Fruit fly (Drosophila melanogaster) whole organism, prepupa: ENCODE measurements around the gene CG6013.
A peak's percentile ranks its signal among the peaks of the same experiment; 100 is the strongest.

Source experiments
- Blimp-1 ChIP-seq: fragments of 200-800 bp; sonication (Bioruptor generic); optimal IDR thresholded peaks from 3 replicates; lab custom pipeline; 2017; ENCODE audit warnings: missing biosample characterization, missing genetic modification characterization, mild to moderate bottlenecking, moderate library complexity, missing genetic modification reagents
- CG10631 ChIP-seq: fragments of 200-800 bp; sonication (Bioruptor generic); optimal IDR thresholded peaks from 2 replicates; lab custom pipeline; 2016; ENCODE audit warnings: missing biosample characterization, missing genetic modification characterization
- CG10669 ChIP-seq: fragments of 200-800 bp; sonication (Bioruptor generic); optimal IDR thresholded peaks from 3 replicates; lab custom pipeline; 2018; ENCODE audit warnings: missing biosample characterization, mild to moderate bottlenecking, missing genetic modification characterization, moderate library complexity
- CG11762 ChIP-seq: fragments of 200-800 bp; sonication (Bioruptor generic); optimal IDR thresholded peaks from 3 replicates; lab custom pipeline; 2016; ENCODE audit warnings: missing biosample characterization, missing genetic modification characterization; ENCODE audit not compliant: insufficient read depth
- CG15336 ChIP-seq: fragments of 200-800 bp; sonication (Bioruptor generic); IDR thresholded peaks from 2 replicates; pipeline ENCODE4 v1.3.6; 2022; ENCODE audit warnings: missing biosample characterization, missing genetic modification characterization
- CG1621 ChIP-seq: fragments of 200-800 bp; sonication (Bioruptor generic); optimal IDR thresholded peaks from 3 replicates; lab custom pipeline; 2018; ENCODE audit warnings: missing biosample characterization, mild to moderate bottlenecking, missing genetic modification characterization
- CG16779 ChIP-seq: fragments of 200-800 bp; sonication (Bioruptor generic); optimal IDR thresholded peaks from 3 replicates; lab custom pipeline; 2017; ENCODE audit warnings: missing biosample characterization, mild to moderate bottlenecking, missing genetic modification characterization
- CG3032 ChIP-seq: fragments of 200-800 bp; optimal IDR thresholded peaks from 2 replicates; lab custom pipeline; 2019; ENCODE audit warnings: missing biosample characterization, mild to moderate bottlenecking, missing genetic modification characterization, moderate library complexity
- CG31627 ChIP-seq: fragments of 200-800 bp; sonication (Bioruptor generic); optimal IDR thresholded peaks from 3 replicates; lab custom pipeline; 2016; ENCODE audit warnings: missing biosample characterization, missing genetic modification characterization
- CG32006 ChIP-seq: fragments of 200-800 bp; sonication (Bioruptor generic); optimal IDR thresholded peaks from 3 replicates; lab custom pipeline; 2017; ENCODE audit warnings: missing biosample characterization, mild to moderate bottlenecking, missing genetic modification characterization
- CG34406 ChIP-seq: fragments of 200-800 bp; sonication (Bioruptor generic); optimal IDR thresholded peaks from 3 replicates; lab custom pipeline; 2016; ENCODE audit warnings: missing biosample characterization, missing genetic modification characterization
- CG4318 ChIP-seq: fragments of 200-800 bp; sonication (Bioruptor generic); optimal IDR thresholded peaks from 3 replicates; lab custom pipeline; 2017; ENCODE audit warnings: missing biosample characterization, mild to moderate bottlenecking, missing genetic modification characterization
- CG6792 ChIP-seq: fragments of 200-800 bp; sonication (Bioruptor generic); optimal IDR thresholded peaks from 3 replicates; lab custom pipeline; 2016; ENCODE audit warnings: missing biosample characterization, missing genetic modification characterization
- CG6854 ChIP-seq: fragments of 200-800 bp; sonication (Bioruptor generic); optimal IDR thresholded peaks from 2 replicates; lab custom pipeline; 2017; ENCODE audit warnings: missing biosample characterization, mild to moderate bottlenecking, missing genetic modification characterization
- CG8119 ChIP-seq: fragments of 200-800 bp; sonication (Bioruptor generic); IDR thresholded peaks from 3 replicates; pipeline ENCODE4 v1.3.6; 2022; ENCODE audit warnings: missing biosample characterization, missing genetic modification characterization
- CG8319 ChIP-seq: fragments of 200-800 bp; sonication (Bioruptor generic); optimal IDR thresholded peaks from 3 replicates; lab custom pipeline; 2016; ENCODE audit warnings: missing biosample characterization, missing genetic modification characterization
- CG9139 ChIP-seq: fragments of 200-800 bp; sonication (Bioruptor generic); optimal IDR thresholded peaks from 3 replicates; lab custom pipeline; 2017; ENCODE audit warnings: missing biosample characterization, mild to moderate bottlenecking, missing genetic modification characterization
- Eip75B ChIP-seq: fragments of 200-800 bp; sonication (Bioruptor generic); optimal IDR thresholded peaks from 3 replicates; lab custom pipeline; 2016; ENCODE audit warnings: missing biosample characterization, missing genetic modification characterization
- Eip93F ChIP-seq: fragments of 200-800 bp; sonication (Bioruptor generic); optimal IDR thresholded peaks from 2 replicates; lab custom pipeline; 2016; ENCODE audit warnings: missing biosample characterization, mild to moderate bottlenecking, missing genetic modification characterization
- Ets96B ChIP-seq: fragments of 200-800 bp; optimal IDR thresholded peaks from 2 replicates; lab custom pipeline; 2019; ENCODE audit warnings: missing biosample characterization, mild to moderate bottlenecking, missing genetic modification characterization, moderate library complexity
- Gug ChIP-seq: fragments of 200-800 bp; sonication (Bioruptor generic); IDR thresholded peaks from 2 replicates; pipeline ENCODE4 v1.3.6; 2022; ENCODE audit warnings: missing biosample characterization, missing genetic modification characterization
- Hr39 ChIP-seq: fragments of 200-800 bp; sonication (Bioruptor generic); optimal IDR thresholded peaks from 2 replicates; lab custom pipeline; 2016; ENCODE audit warnings: missing biosample characterization, missing genetic modification characterization
- Hr4 ChIP-seq: fragments of 200-800 bp; sonication (Bioruptor generic); optimal IDR thresholded peaks from 3 replicates; lab custom pipeline; 2016; ENCODE audit warnings: missing biosample characterization, missing genetic modification characterization
- Lpt ChIP-seq: fragments of 200-800 bp; sonication (Bioruptor generic); optimal IDR thresholded peaks from 3 replicates; lab custom pipeline; 2016; ENCODE audit warnings: missing biosample characterization, missing genetic modification characterization
- Met ChIP-seq: fragments of 200-800 bp; sonication (Bioruptor generic); optimal IDR thresholded peaks from 3 replicates; lab custom pipeline; 2016; ENCODE audit warnings: missing biosample characterization, missing genetic modification characterization
- OdsH ChIP-seq: fragments of 200-800 bp; sonication (Bioruptor generic); optimal IDR thresholded peaks from 3 replicates; lab custom pipeline; 2016; ENCODE audit warnings: missing biosample characterization, missing genetic modification characterization
- Smox ChIP-seq: fragments of 200-800 bp; sonication (Bioruptor generic); optimal IDR thresholded peaks from 3 replicates; lab custom pipeline; 2016; ENCODE audit warnings: missing biosample characterization, missing genetic modification characterization
- Sox14 ChIP-seq: fragments of 200-800 bp; sonication (Bioruptor generic); optimal IDR thresholded peaks from 3 replicates; lab custom pipeline; 2016; ENCODE audit warnings: missing biosample characterization, missing genetic modification characterization
- Sox15 ChIP-seq: fragments of 200-800 bp; sonication (Bioruptor generic); optimal IDR thresholded peaks from 3 replicates; lab custom pipeline; 2016; ENCODE audit warnings: missing biosample characterization, missing genetic modification characterization
- achi ChIP-seq: fragments of 200-800 bp; sonication (Bioruptor generic); optimal IDR thresholded peaks from 3 replicates; lab custom pipeline; 2016; ENCODE audit warnings: missing biosample characterization, missing genetic modification characterization
- acj6 ChIP-seq: fragments of 200-800 bp; sonication (Bioruptor generic); optimal IDR thresholded peaks from 3 replicates; lab custom pipeline; 2016; ENCODE audit warnings: missing biosample characterization, missing genetic modification characterization
- cyc ChIP-seq: fragments of 200-800 bp; sonication (Bioruptor generic); optimal IDR thresholded peaks from 3 replicates; lab custom pipeline; 2016; ENCODE audit warnings: missing biosample characterization, missing genetic modification characterization
- dac ChIP-seq: fragments of 200-800 bp; sonication (Bioruptor generic); optimal IDR thresholded peaks from 2 replicates; lab custom pipeline; 2017; ENCODE audit warnings: missing biosample characterization, mild to moderate bottlenecking, missing genetic modification characterization
- dsx ChIP-seq: fragments of 200-800 bp; optimal IDR thresholded peaks from 3 replicates; lab custom pipeline; 2019; ENCODE audit warnings: missing biosample characterization, mild to moderate bottlenecking, missing genetic modification characterization, moderate library complexity; ENCODE audit not compliant: poor library complexity, severe bottlenecking
- eg ChIP-seq: fragments of 200-800 bp; sonication (Bioruptor generic); IDR thresholded peaks from 3 replicates; pipeline ENCODE4 v1.3.6; 2022; ENCODE audit warnings: missing biosample characterization, missing genetic modification characterization
- fd59A ChIP-seq: fragments of 200-800 bp; sonication (Bioruptor generic); optimal IDR thresholded peaks from 2 replicates; lab custom pipeline; 2017; ENCODE audit warnings: missing biosample characterization, mild to moderate bottlenecking, missing genetic modification characterization, missing genetic modification reagents
- fd85E ChIP-seq: fragments of 200-800 bp; sonication (Bioruptor generic); optimal IDR thresholded peaks from 3 replicates; lab custom pipeline; 2016; ENCODE audit warnings: missing biosample characterization, missing genetic modification characterization
- lz ChIP-seq: fragments of 200-800 bp; sonication (Bioruptor generic); optimal IDR thresholded peaks from 3 replicates; lab custom pipeline; 2016; ENCODE audit warnings: missing biosample characterization, missing genetic modification characterization
- net ChIP-seq: fragments of 200-800 bp; sonication (Bioruptor generic); optimal IDR thresholded peaks from 3 replicates; lab custom pipeline; 2016; ENCODE audit warnings: missing biosample characterization, missing genetic modification characterization
- pdm3 ChIP-seq: fragments of 200-800 bp; sonication (Bioruptor generic); optimal IDR thresholded peaks from 3 replicates; lab custom pipeline; 2016; ENCODE audit warnings: missing biosample characterization, missing genetic modification characterization
- salr ChIP-seq, 2 experiments: fragments of 200-800 bp; sonication (Bioruptor generic); optimal IDR thresholded peaks; 3 replicates each; lab custom pipeline; 2016 to 2018; ENCODE audit warnings: missing biosample characterization in 2 of 2, missing genetic modification characterization in 2 of 2, mild to moderate bottlenecking in 1 of 2
- spab ChIP-seq: fragments of 200-800 bp; sonication (Bioruptor generic); optimal IDR thresholded peaks from 2 replicates; lab custom pipeline; 2017; ENCODE audit warnings: missing biosample characterization, mild to moderate bottlenecking, missing genetic modification characterization, missing genetic modification reagents
- ss ChIP-seq, 2 experiments: fragments of 200-800 bp; sonication (Bioruptor generic); optimal IDR thresholded peaks; 2 replicates in 1 of 2; 3 replicates in 1 of 2; lab custom pipeline; 2017 to 2018; ENCODE audit warnings: mild to moderate bottlenecking in 2 of 2, missing biosample characterization in 2 of 2, missing genetic modification characterization in 2 of 2, moderate library complexity in 1 of 2
- svp ChIP-seq: fragments of 200-800 bp; sonication (Bioruptor generic); peaks from one replicate; lab custom pipeline; 2016; ENCODE audit warnings: missing biosample characterization, missing genetic modification characterization
- topi ChIP-seq: fragments of 200-800 bp; sonication (Bioruptor generic); optimal IDR thresholded peaks from 3 replicates; lab custom pipeline; 2016; ENCODE audit warnings: missing biosample characterization, missing genetic modification characterization
- vri ChIP-seq: fragments of 200-800 bp; sonication (Bioruptor generic); optimal IDR thresholded peaks from 3 replicates; lab custom pipeline; 2016; ENCODE audit warnings: missing biosample characterization, mild to moderate bottlenecking, missing genetic modification characterization

CG6013 gene

DNA sequence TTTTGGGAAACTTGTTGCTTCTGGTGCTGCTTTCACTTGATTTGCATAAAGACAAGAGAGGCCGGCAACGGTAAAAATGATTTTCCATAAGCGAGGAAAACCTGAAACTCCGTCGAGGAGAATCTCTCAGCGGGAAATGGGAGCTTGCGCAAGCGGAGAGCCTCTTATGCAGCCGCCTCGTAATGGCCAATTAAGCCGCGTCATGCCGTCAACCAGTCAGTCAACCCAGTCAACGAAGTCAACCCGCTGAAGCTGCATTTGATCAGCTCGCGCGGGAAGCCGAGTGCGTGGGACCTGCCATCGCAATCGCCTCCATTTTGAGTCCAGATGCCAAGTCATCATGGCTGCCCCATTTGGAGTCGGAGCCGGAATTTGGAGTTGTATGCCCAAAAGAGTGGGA, 38.1 kb upstream of the CG6013 start:
- no peak for TF ChIP-seq CG10631 (GFP tag; lab: Kevin White, UChicago)
- no peak for TF ChIP-seq dsx (GFP tag; lab: Kevin White, UChicago)
- no peak for TF ChIP-seq CG1621
- TF ChIP-seq net = no peak
- TF ChIP-seq CG16779 = no peak
- TF ChIP-seq CG8119 (GFP tag; lab: Robert Waterston, UW) = no peak
- TF ChIP-seq acj6 (GFP tag; lab: Kevin White, UChicago) = no peak
- no peak for TF ChIP-seq Smox (GFP tag; lab: Kevin White, UChicago)
- TF ChIP-seq Hr39 (GFP tag; lab: Kevin White, UChicago) = no peak
- TF ChIP-seq Met = no peak
- TF ChIP-seq CG4318 (GFP tag; lab: Kevin White, UChicago) = no peak
- TF ChIP-seq CG31627 (GFP tag; lab: Kevin White, UChicago) = no peak
- no peak for TF ChIP-seq salr (GFP tag; optimal IDR thresholded peaks at IDR 0.05; lab: Kevin White, UChicago)
- TF ChIP-seq CG8319 (GFP tag; lab: Kevin White, UChicago) = no peak
- no peak for TF ChIP-seq eg (GFP tag; lab: Robert Waterston, UW)
- TF ChIP-seq topi = no peak
- no peak for TF ChIP-seq vri (GFP tag; lab: Kevin White, UChicago)
- no peak for TF ChIP-seq spab (GFP tag; lab: Kevin White, UChicago)
- TF ChIP-seq cyc (GFP tag; lab: Kevin White, UChicago) = no peak
- no peak for TF ChIP-seq Sox15 (GFP tag; lab: Kevin White, UChicago)

DNA sequence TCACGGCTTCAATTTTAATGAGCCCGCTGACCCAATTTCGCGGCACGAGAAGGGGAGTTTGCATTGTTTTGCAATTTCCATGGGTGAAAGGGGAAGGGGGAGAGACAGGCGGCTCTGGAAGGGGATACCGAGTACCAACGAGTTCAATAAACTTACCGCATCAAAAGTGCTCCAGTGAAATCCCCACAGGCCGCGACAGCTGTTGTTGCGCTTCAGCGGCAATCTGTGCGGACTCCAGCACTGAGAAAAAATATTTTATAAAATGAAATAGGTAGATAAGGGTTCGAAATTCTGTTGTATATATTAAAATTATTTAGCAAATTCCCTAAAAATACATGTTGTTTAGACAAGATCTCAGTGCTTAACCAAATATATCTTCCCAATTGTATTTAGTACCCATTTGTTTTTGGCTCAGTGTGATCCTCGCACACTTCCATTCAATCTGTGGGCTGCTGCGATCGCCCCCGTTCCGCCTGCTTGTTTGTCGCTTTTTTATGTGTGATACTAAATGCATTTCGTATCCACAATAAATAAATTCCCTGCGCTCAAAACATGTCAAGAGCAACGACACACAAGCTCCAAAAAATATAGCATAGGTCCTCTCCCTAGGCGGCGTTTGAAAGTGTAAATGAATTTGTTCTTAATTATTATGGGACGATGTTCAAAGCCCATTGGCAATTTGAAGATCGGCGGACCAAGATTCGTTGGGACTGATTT, 35.6 kb upstream of the CG6013 start:
- TF ChIP-seq Gug (GFP tag; lab: Robert Waterston, UW) (peak; percentile 83), Blimp-1 (peak; percentile 58), Ets96B (tag; lab: Kevin White, UChicago) (peak; percentile 90), CG34406 (GFP tag; lab: Kevin White, UChicago) (peak; percentile 95), Hr39 (GFP tag; lab: Kevin White, UChicago) (peak; percentile 89), CG6792 (GFP tag; lab: Kevin White, UChicago) (peak; percentile 95), svp (peak; percentile 98), Met (peak; percentile 93), pdm3 (GFP tag; lab: Kevin White, UChicago) (peak; percentile 93), CG3032 (tag; lab: Kevin White, UChicago) (peak; percentile 86), fd85E (GFP tag; lab: Kevin White, UChicago) (peak; percentile 85), net (peak; percentile 92), Hr4 (GFP tag; lab: Kevin White, UChicago) (peak; percentile 90), salr (GFP tag; optimal IDR thresholded peaks at IDR 0.05; lab: Kevin White, UChicago) (peak; percentile 78 to 90), CG8319 (GFP tag; lab: Kevin White, UChicago) (peak; percentile 94), CG15336 (GFP tag; lab: Robert Waterston, UW) (peak; percentile 91), CG32006 (GFP tag; lab: Kevin White, UChicago) (peak; percentile 91), Eip93F (GFP tag; lab: Kevin White, UChicago) (peak; percentile 75), achi (GFP tag; lab: Kevin White, UChicago) (peak; percentile 94), topi (peak; percentile 94), spab (GFP tag; lab: Kevin White, UChicago) (peak; percentile 88), CG9139 (peak; percentile 83), CG6854 (GFP tag; lab: Kevin White, UChicago) (peak; percentile 84), CG1621 (peak; percentile 83), dac (GFP tag; lab: Kevin White, UChicago) (peak; percentile 58), Sox14 (peak; percentile 92), Lpt (GFP tag; lab: Kevin White, UChicago) (peak; percentile 89), Sox15 (GFP tag; lab: Kevin White, UChicago) (peak; percentile 92), fd59A (GFP tag; lab: Kevin White, UChicago) (peak; percentile 84), OdsH (GFP tag; lab: Kevin White, UChicago) (peak; percentile 95), CG11762 (GFP tag; lab: Kevin White, UChicago) (peak; percentile 94), CG31627 (GFP tag; lab: Kevin White, UChicago) (peak; percentile 90), eg (GFP tag; lab: Robert Waterston, UW) (peak; percentile 90), acj6 (GFP tag; lab: Kevin White, UChicago) (peak; percentile 96), CG4318 (GFP tag; lab: Kevin White, UChicago) (peak; percentile 74), lz (GFP tag; lab: Kevin White, UChicago) (peak; percentile 93), CG10669 (peak; percentile 90), Eip75B (peak; percentile 96), ss (GFP tag; optimal IDR thresholded peaks at IDR 0.05; lab: Kevin White, UChicago) (peak; percentile 77 to 89), Smox (GFP tag; lab: Kevin White, UChicago) (peak; percentile 92)
